Worm (Caenorhabditis elegans): ENCODE data around the gene sri-21.

sri-21 gene

DNA sequence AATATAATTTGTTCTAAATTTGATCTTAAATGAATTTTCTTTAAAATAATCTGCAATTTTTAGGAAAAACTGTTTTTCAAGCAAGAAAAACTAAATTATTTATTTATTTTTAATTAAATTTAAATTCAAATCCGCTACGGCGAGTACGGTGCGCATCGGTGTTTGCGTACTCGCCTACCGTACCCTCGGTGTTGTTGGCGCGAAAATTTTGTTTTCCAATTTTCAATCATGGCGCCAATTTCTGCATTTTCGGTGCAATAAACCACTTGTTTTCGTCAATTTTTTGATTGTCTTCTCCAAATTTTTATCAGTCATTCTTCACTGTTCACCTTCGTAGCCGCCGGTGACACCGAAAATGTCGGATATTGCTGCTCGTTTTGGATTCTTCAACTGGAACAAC is 29.2 kb downstream of the sri-21 start, which contains the start of gene pygl-1:
Gene pygl-1 (plus strand): TSS at position 211 of the 400 bp plus-strand sequence.
- TF ChIP-seq lsy-2 (tag; optimal IDR thresholded peaks at IDR 0.05) (peak; percentile 85), elt-1 (tag; optimal IDR thresholded peaks at IDR 0.05; ENCODE audit: borderline replicate concordance, insufficient read depth) (no peak)

DNA sequence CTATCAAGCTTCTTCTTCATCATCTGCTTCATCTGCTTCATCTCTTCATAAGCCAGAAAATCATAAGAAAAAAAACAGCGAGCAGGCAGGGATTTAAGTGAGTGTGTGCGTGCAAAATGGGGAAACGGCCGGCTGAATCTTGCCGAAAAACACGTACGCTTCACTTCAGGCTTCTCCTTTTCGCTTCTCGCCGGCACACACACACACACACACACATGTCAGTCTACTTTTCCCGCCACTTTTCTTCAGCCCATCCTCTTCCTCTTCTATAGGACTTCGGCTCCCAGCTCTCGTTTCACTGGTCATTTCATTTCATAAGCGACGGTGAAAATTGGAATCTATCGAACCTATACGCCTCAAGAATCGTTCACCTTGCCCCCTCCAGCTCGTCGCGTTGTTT is 29.6 kb downstream of the sri-21 start:
- TF ChIP-seq ztf-11 (tag; optimal IDR thresholded peaks at IDR 0.05) (no peak), ceh-43 (GFP tag; optimal IDR thresholded peaks at IDR 0.05) (no peak), unc-62 (GFP tag; optimal IDR thresholded peaks at IDR 0.05) (no peak), blmp-1 (tag; optimal IDR thresholded peaks at IDR 0.05) (no peak), drap-1 (GFP tag; optimal IDR thresholded peaks at IDR 0.05) (no peak), mep-1 (tag; optimal IDR thresholded peaks at IDR 0.05) (no peak), nhr-12 (tag; optimal IDR thresholded peaks at IDR 0.05) (no peak), lsy-2 (tag; optimal IDR thresholded peaks at IDR 0.05) (no peak), unc-39 (tag; optimal IDR thresholded peaks at IDR 0.05) (no peak), nhr-76 (tag; optimal IDR thresholded peaks at IDR 0.05) (no peak), unc-120 (tag; optimal IDR thresholded peaks at IDR 0.05; ENCODE audit: poor library complexity, severe bottlenecking) (no peak), cnd-1 (tag; optimal IDR thresholded peaks at IDR 0.05) (no peak), elt-1 (tag; optimal IDR thresholded peaks at IDR 0.05; ENCODE audit: borderline replicate concordance, insufficient read depth) (no peak), lin-13 (tag; optimal IDR thresholded peaks at IDR 0.05) (no peak)

DNA sequence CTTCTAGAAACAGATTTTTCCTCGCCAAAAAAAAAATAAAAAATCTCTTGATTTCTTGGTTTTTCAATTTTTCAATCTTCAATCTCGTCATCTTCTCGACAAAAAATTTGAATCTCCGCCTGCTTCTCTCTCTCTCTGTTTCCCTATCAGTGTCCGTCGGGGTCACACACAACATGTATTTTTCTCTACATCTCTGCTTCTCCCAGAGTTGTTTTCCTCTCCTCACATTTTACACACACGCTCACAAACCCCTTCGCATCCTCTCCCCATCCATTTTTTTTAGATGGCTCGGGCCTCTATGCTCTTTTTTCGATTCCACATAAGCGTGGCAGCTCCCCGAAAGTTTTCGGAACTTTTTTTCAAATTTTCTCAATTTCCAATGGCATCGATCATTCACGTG is 30.1 kb downstream of the sri-21 start:
- TF ChIP-seq hlh-1 (tag; optimal IDR thresholded peaks at IDR 0.05) = peak; percentile 67
- no peak for TF ChIP-seq nhr-12 (tag; optimal IDR thresholded peaks at IDR 0.05)
- TF ChIP-seq lsy-2 (tag; optimal IDR thresholded peaks at IDR 0.05) = peak; percentile 6

DNA sequence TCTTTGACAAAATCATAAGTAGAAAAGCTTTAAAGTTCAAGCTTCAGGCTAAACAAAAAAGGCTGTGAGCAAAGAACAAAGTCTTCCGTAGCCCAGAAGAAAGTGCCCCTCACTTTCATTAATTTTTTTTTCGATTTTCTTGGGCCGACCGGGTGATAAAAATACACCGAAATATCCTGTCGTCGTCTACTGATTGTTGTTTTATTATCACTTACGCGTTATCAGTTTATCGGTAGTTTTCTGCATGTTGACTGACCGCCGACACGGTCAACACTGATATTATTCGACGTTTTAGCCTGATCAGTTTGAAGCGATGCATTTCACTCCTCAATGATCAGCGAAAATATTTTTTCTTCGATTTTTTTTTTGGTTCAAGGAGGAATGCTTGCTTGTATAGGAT is 30.7 kb downstream of the sri-21 start:
- TF ChIP-seq unc-120 (tag; optimal IDR thresholded peaks at IDR 0.05; ENCODE audit: poor library complexity, severe bottlenecking) (no peak), nhr-237 (tag; optimal IDR thresholded peaks at IDR 0.05) (no peak), ces-1 (GFP tag; optimal IDR thresholded peaks at IDR 0.05) (no peak), pha-4 (tag; optimal IDR thresholded peaks at IDR 0.05) (no peak), sptf-1 (tag; optimal IDR thresholded peaks at IDR 0.05) (no peak)

DNA sequence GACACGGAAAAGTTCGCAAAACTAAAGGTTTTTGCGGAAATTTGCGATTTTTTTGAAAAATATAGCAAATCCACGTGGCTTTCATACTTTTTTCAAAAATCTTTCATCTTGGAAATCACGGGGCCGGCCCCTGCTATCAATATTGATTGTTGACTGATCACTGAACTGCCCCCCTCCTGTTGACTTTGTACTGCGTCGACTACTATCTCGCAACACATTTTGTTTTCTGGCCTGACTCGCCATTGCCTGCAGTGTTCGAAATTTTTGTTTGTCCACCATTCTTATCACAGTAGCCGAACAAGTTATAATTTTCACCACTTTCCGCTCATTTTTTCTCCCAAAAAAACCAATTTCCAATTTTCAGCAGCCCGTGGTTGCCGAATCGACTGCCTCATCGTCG is 31.4 kb downstream of the sri-21 start:
- TF ChIP-seq mep-1 (tag; optimal IDR thresholded peaks at IDR 0.05) (no peak), lin-13 (tag; optimal IDR thresholded peaks at IDR 0.05) (no peak), nhr-76 (tag; optimal IDR thresholded peaks at IDR 0.05) (no peak), drap-1 (GFP tag; optimal IDR thresholded peaks at IDR 0.05) (no peak), sem-2 (GFP tag; optimal IDR thresholded peaks at IDR 0.05) (no peak), unc-39 (tag; optimal IDR thresholded peaks at IDR 0.05) (no peak), ces-1 (GFP tag; optimal IDR thresholded peaks at IDR 0.05) (no peak), mab-5 (tag; optimal IDR thresholded peaks at IDR 0.05) (no peak), cnd-1 (tag; optimal IDR thresholded peaks at IDR 0.05) (no peak), bed-3 (GFP tag; optimal IDR thresholded peaks at IDR 0.05) (no peak), nhr-237 (tag; optimal IDR thresholded peaks at IDR 0.05) (no peak), ceh-39 (tag; optimal IDR thresholded peaks at IDR 0.05) (no peak), ztf-11 (tag; optimal IDR thresholded peaks at IDR 0.05) (no peak), lin-32 (GFP tag; optimal IDR thresholded peaks at IDR 0.05) (no peak), zip-8 (tag; optimal IDR thresholded peaks at IDR 0.05) (no peak)

DNA sequence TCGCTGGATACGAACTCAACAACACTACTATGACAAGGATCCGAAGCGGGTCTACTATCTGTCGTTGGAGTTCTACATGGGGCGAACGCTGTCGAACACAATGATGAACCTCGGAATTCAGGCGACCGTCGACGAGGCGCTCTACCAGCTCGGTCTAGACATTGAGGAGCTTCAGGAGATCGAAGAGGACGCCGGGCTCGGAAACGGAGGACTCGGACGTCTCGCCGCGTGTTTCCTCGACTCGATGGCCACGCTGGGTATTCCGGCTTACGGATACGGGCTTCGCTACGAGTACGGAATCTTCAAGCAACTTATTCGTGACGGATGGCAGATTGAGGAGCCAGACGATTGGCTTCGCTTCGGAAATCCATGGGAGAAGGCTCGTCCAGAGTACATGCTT is 32.0 kb downstream of the sri-21 start:
- TF ChIP-seq mls-2 (tag; optimal IDR thresholded peaks at IDR 0.05) (no peak), sptf-1 (tag; optimal IDR thresholded peaks at IDR 0.05) (no peak), nhr-28 (tag; optimal IDR thresholded peaks at IDR 0.05) (no peak), nhr-237 (tag; optimal IDR thresholded peaks at IDR 0.05) (no peak)

DNA sequence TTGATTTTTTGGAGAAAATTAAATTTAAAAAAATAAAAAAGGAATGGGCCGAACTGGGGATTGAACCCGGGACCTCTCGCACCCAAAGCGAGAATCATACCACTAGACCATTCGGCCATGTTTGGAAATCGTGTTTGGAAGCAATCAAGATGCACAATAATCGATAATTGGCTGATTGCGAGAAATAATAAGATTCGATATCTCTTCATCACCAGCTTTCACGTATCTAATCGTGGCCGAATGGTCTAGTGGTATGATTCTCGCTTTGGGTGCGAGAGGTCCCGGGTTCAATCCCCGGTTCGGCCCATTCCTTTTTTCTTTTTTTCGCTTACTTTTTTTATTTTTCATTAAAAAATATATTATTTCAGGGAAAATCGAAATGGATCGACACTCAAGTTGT is 32.4 kb downstream of the sri-21 start:
- no peak for TF ChIP-seq ham-2 (GFP tag; optimal IDR thresholded peaks at IDR 0.05)
- TF ChIP-seq flh-1 (GFP tag; optimal IDR thresholded peaks at IDR 0.05) = no peak
- no peak for TF ChIP-seq M03D4.4 (tag; optimal IDR thresholded peaks at IDR 0.05)
- TF ChIP-seq elt-1 (tag; optimal IDR thresholded peaks at IDR 0.05; ENCODE audit: borderline replicate concordance, insufficient read depth) = no peak
- TF ChIP-seq nhr-237 (tag; optimal IDR thresholded peaks at IDR 0.05) = no peak
- TF ChIP-seq nhr-28 (tag; optimal IDR thresholded peaks at IDR 0.05) = no peak
- TF ChIP-seq drap-1 (GFP tag; optimal IDR thresholded peaks at IDR 0.05) = no peak
- TF ChIP-seq mab-5 (tag; optimal IDR thresholded peaks at IDR 0.05) = no peak
- TF ChIP-seq tbx-8 (GFP tag; optimal IDR thresholded peaks at IDR 0.05) = no peak
- no peak for TF ChIP-seq mls-2 (tag; optimal IDR thresholded peaks at IDR 0.05)
